Worm (Caenorhabditis elegans) whole organism, early embryonic: ENCODE measurements around the gene Y45F3A.5.

ENCODE experiments used
- B0310.2 ChIP-seq: sonication (generic microtip); optimal IDR thresholded peaks from 2 replicates; lab custom pipeline; 2016; ENCODE audit warnings: mild to moderate bottlenecking, missing genetic modification characterization, missing compliant biosample characterization
- F13C5.2 ChIP-seq: sonication (generic microtip); optimal IDR thresholded peaks from 2 replicates; lab custom pipeline; 2017; ENCODE audit warnings: mild to moderate bottlenecking, missing genetic modification characterization, inconsistent platforms, missing compliant biosample characterization
- aly-1 ChIP-seq: sonication (generic microtip); optimal IDR thresholded peaks from 2 replicates; lab custom pipeline; 2016; ENCODE audit warnings: missing genetic modification characterization, missing compliant biosample characterization
- ama-1 ChIP-seq: fragments of 150-350 bp; optimal IDR thresholded peaks from 2 replicates; lab custom pipeline; 2014
- ceh-13 ChIP-seq: fragments of 200-800 bp; sonication (Bioruptor generic); optimal IDR thresholded peaks from 2 replicates; lab custom pipeline; 2018; ENCODE audit warnings: mild to moderate bottlenecking, missing genetic modification characterization, missing compliant biosample characterization
- ceh-36 ChIP-seq: sonication (generic microtip); optimal IDR thresholded peaks from 2 replicates; lab custom pipeline; 2016; ENCODE audit warnings: missing genetic modification characterization, inconsistent platforms, missing compliant biosample characterization
- ets-7 ChIP-seq: sonication (generic microtip); optimal IDR thresholded peaks from 2 replicates; lab custom pipeline; 2016; ENCODE audit warnings: missing genotype, missing genetic modification characterization, missing compliant biosample characterization
- flt-1 ChIP-seq: fragments of 200-800 bp; sonication (Bioruptor generic); IDR thresholded peaks from 2 replicates; pipeline ENCODE4 v1.3.6; 2022; ENCODE audit warnings: missing genetic modification characterization, missing compliant biosample characterization
- hmbx-1 ChIP-seq: sonication (generic microtip); optimal IDR thresholded peaks from 2 replicates; lab custom pipeline; 2016; ENCODE audit warnings: mild to moderate bottlenecking, missing genetic modification characterization, missing compliant biosample characterization
- hmg-4 ChIP-seq: fragments of 200-800 bp; sonication (Bioruptor generic); optimal IDR thresholded peaks from 2 replicates; lab custom pipeline; 2018; ENCODE audit warnings: mild to moderate bottlenecking, missing genetic modification characterization, missing compliant biosample characterization
- hnd-1 ChIP-seq: sonication (generic microtip); optimal IDR thresholded peaks from 2 replicates; lab custom pipeline; 2016; ENCODE audit warnings: missing genetic modification characterization, missing compliant biosample characterization
- pes-1 ChIP-seq: fragments of 200-800 bp; sonication (Bioruptor generic); IDR thresholded peaks from 2 replicates; pipeline ENCODE4 v1.3.6; 2022; ENCODE audit warnings: missing genetic modification reagents, missing genetic modification characterization, missing compliant biosample characterization
- scrt-1 ChIP-seq: fragments of 200-800 bp; sonication (Bioruptor generic); IDR thresholded peaks from 2 replicates; pipeline ENCODE4 v1.3.6; 2022; ENCODE audit warnings: missing genetic modification characterization, missing compliant biosample characterization
- sea-1 ChIP-seq: fragments of 200-800 bp; sonication (Bioruptor generic); conservative IDR thresholded peaks from 2 replicates; pipeline ENCODE4 v1.3.6; 2022; ENCODE audit warnings: missing genetic modification characterization, missing compliant biosample characterization
- tbx-11 ChIP-seq: fragments of 200-800 bp; sonication (Bioruptor generic); IDR thresholded peaks from 2 replicates; pipeline ENCODE4 v1.3.6; 2022; ENCODE audit warnings: missing genetic modification characterization, missing compliant biosample characterization
- tbx-37 ChIP-seq: fragments of 200-800 bp; sonication (Bioruptor generic); conservative IDR thresholded peaks from 2 replicates; pipeline ENCODE4 v1.3.6; 2022; ENCODE audit warnings: missing genetic modification reagents, missing genetic modification characterization, missing compliant biosample characterization
- tra-4 ChIP-seq: sonication (generic microtip); optimal IDR thresholded peaks from 2 replicates; lab custom pipeline; 2017; ENCODE audit warnings: missing genetic modification characterization, missing compliant biosample characterization

Y45F3A.5 gene

ce11 chrIII:10569246-10569645 is 16.9 kb downstream of the Y45F3A.5 start:
- no peak for TF ChIP-seq hmbx-1 (tag; lab: Kevin White, UChicago)
- no peak for TF ChIP-seq tbx-11 (GFP tag; lab: Robert Waterston, UW)
- TF ChIP-seq sea-1 (GFP tag; lab: Robert Waterston, UW): no peak
- no peak for TF ChIP-seq pes-1
- no peak for TF ChIP-seq tra-4 (tag; lab: Kevin White, UChicago)

ce11 chrIII:10565926-10566325 is 20.2 kb downstream of the Y45F3A.5 start, which contains the start of gene acdh-11:
Gene acdh-11, plus strand, starts transcription at chrIII:10566258.
- TF ChIP-seq tbx-37 (no peak), aly-1 (tag; lab: Kevin White, UChicago) (no peak), B0310.2 (tag; lab: Kevin White, UChicago) (no peak), ceh-13 (GFP tag; lab: Kevin White, UChicago) (no peak), scrt-1 (GFP tag; lab: Robert Waterston, UW) (no peak), pes-1 (no peak), ama-1 (no peak), tbx-11 (GFP tag; lab: Robert Waterston, UW) (no peak), hmg-4 (GFP tag; lab: Kevin White, UChicago) (no peak), ets-7 (no peak), hmbx-1 (tag; lab: Kevin White, UChicago) (no peak), sea-1 (GFP tag; lab: Robert Waterston, UW) (no peak), F13C5.2 (tag; lab: Kevin White, UChicago) (no peak), ceh-36 (tag; lab: Kevin White, UChicago) (no peak), hnd-1 (tag; lab: Kevin White, UChicago) (no peak), tra-4 (tag; lab: Kevin White, UChicago) (no peak), flt-1 (GFP tag; lab: Robert Waterston, UW) (no peak)

DNA sequence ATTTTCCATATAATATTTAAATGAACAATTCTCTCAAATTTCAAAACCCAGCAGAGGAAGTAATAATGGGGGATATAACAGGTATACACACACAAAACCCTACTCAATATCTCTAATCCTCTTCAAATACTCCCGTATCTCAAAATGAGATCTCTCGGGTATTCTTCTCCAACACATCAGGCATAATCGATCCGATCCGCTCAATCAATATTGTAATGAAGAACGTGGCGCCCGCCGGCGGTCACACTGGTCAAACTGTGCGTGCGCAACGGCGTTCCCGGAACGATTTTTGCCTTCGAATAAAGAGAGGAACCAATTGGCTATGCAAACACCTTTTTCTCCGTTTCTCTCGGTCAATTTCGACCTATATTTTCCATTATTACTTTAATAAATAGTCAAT is 23.6 kb downstream of the Y45F3A.5 start:
- TF ChIP-seq hnd-1 (tag; lab: Kevin White, UChicago) (no peak), scrt-1 (GFP tag; lab: Robert Waterston, UW) (no peak), aly-1 (tag; lab: Kevin White, UChicago) (no peak), tra-4 (tag; lab: Kevin White, UChicago) (no peak), flt-1 (GFP tag; lab: Robert Waterston, UW) (no peak), ceh-36 (tag; lab: Kevin White, UChicago) (no peak), tbx-11 (GFP tag; lab: Robert Waterston, UW) (no peak), ets-7 (no peak), tbx-37 (no peak), ama-1 (no peak)

ce11 chrIII:10561904-10562303 is 24.2 kb downstream of the Y45F3A.5 start, which contains the start of gene Y45F3A.1:
Gene Y45F3A.1, minus strand, starts transcription at chrIII:10561915.
- TF ChIP-seq ceh-36 (tag; lab: Kevin White, UChicago): no peak

DNA sequence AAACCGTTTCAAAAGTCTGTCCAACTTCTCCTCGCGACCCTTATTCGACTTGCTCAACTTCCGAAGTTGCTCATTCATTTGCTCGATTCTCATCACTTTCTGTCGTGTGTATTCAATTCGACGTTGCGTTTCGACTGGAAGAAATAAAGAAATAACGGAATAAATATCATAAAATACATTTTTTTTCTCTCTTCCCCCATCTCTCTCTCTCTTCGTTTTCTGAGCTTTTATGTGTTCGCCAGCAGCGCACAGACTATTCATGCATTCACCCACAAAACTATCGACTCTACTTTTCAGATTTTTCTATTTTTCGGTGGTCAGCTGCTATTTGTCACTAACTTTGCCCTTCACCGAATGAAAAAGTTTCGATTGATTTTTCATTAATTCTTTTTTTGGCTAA is 25.8 kb downstream of the Y45F3A.5 start, which contains the start of gene rab-30:
rab-30 (plus strand) TSS at position 301 of the 400 bp plus-strand sequence.
- TF ChIP-seq tbx-11 (GFP tag; lab: Robert Waterston, UW) (no peak), ets-7 (no peak), ceh-36 (tag; lab: Kevin White, UChicago) (no peak), flt-1 (GFP tag; lab: Robert Waterston, UW) (no peak), hmg-4 (GFP tag; lab: Kevin White, UChicago) (no peak), pes-1 (no peak), ama-1 (no peak), ceh-13 (GFP tag; lab: Kevin White, UChicago) (no peak), F13C5.2 (tag; lab: Kevin White, UChicago) (no peak), B0310.2 (tag; lab: Kevin White, UChicago) (no peak), tra-4 (tag; lab: Kevin White, UChicago) (no peak), hmbx-1 (tag; lab: Kevin White, UChicago) (no peak), hnd-1 (tag; lab: Kevin White, UChicago) (no peak), aly-1 (tag; lab: Kevin White, UChicago) (no peak), sea-1 (GFP tag; lab: Robert Waterston, UW) (no peak), tbx-37 (no peak), scrt-1 (GFP tag; lab: Robert Waterston, UW) (no peak)

DNA sequence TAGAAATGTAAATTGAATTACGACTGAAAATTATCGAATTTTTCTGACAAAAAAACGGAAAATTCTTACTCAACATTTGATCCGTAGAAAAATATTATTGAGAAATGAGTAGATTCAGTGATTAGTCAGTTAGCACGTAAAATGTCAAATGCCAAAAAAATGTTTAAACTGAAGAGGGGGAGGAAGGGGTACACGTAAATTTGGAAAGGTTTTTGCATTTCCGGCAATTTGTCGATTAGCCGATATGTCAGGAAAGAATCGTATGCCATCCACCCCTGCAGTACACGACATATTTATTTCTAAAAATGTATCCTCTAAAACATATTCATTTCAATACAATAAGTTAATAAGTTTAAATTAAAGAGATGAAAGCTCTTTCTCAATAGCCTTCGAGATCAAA is 28.2 kb downstream of the Y45F3A.5 start, which contains the start of gene T21C12.4:
T21C12.4 (minus strand) TSS at position 101 of the 400 bp plus-strand sequence.
- TF ChIP-seq flt-1 (GFP tag; lab: Robert Waterston, UW) (no peak), tra-4 (tag; lab: Kevin White, UChicago) (no peak), tbx-37 (no peak), scrt-1 (GFP tag; lab: Robert Waterston, UW) (no peak), aly-1 (tag; lab: Kevin White, UChicago) (no peak), pes-1 (no peak), ama-1 (no peak), hmbx-1 (tag; lab: Kevin White, UChicago) (no peak), ceh-13 (GFP tag; lab: Kevin White, UChicago) (no peak), ets-7 (no peak), hmg-4 (GFP tag; lab: Kevin White, UChicago) (no peak), sea-1 (GFP tag; lab: Robert Waterston, UW) (no peak), hnd-1 (tag; lab: Kevin White, UChicago) (no peak), tbx-11 (GFP tag; lab: Robert Waterston, UW) (no peak)

ce11 chrIII:10552929-10553328 is 33.2 kb downstream of the Y45F3A.5 start, which contains the start of gene T21C12.8:
Gene T21C12.8, minus strand, starts transcription at chrIII:10553029.
- no peak for TF ChIP-seq scrt-1 (GFP tag; lab: Robert Waterston, UW)
- TF ChIP-seq ets-7: no peak
- no peak for TF ChIP-seq ceh-13 (GFP tag; lab: Kevin White, UChicago)
- TF ChIP-seq hmbx-1 (tag; lab: Kevin White, UChicago): no peak
- no peak for TF ChIP-seq tra-4 (tag; lab: Kevin White, UChicago)
- no peak for TF ChIP-seq hnd-1 (tag; lab: Kevin White, UChicago)
- TF ChIP-seq sea-1 (GFP tag; lab: Robert Waterston, UW): no peak
- no peak for TF ChIP-seq ceh-36 (tag; lab: Kevin White, UChicago)
- TF ChIP-seq pes-1: no peak
- no peak for TF ChIP-seq tbx-37
- TF ChIP-seq hmg-4 (GFP tag; lab: Kevin White, UChicago): no peak
- TF ChIP-seq B0310.2 (tag; lab: Kevin White, UChicago): no peak
- TF ChIP-seq tbx-11 (GFP tag; lab: Robert Waterston, UW): no peak
- TF ChIP-seq F13C5.2 (tag; lab: Kevin White, UChicago): no peak
